Worm (Caenorhabditis elegans): ENCODE measurements around the gene grl-4.

ce11 chrIV:7326613-7327149, 16.1 kb upstream of the grl-4 start, which contains the start of gene ifo-1:
- no peak for TF ChIP-seq snpc-4 (GFP tag; optimal IDR thresholded peaks at IDR 0.05)
- TF ChIP-seq snpc-4 (tag; optimal IDR thresholded peaks at IDR 0.05): no peak
- TF ChIP-seq F49E8.2 (tag; optimal IDR thresholded peaks at IDR 0.05; ENCODE audit: insufficient read depth): no peak
- TF ChIP-seq F55B11.4 (tag; optimal IDR thresholded peaks at IDR 0.05; ENCODE audit: borderline replicate concordance, insufficient read depth): no peak
- no peak for TF ChIP-seq tlf-1 (GFP tag; optimal IDR thresholded peaks at IDR 0.05)
- no peak for TF ChIP-seq unc-130 (GFP tag; optimal IDR thresholded peaks at IDR 0.05)
- no peak for TF ChIP-seq ama-1 (optimal IDR thresholded peaks at IDR 0.05)
- TF ChIP-seq ama-1 (GFP tag; optimal IDR thresholded peaks at IDR 0.05): no peak
